Worm (Caenorhabditis elegans): ENCODE data around the gene try-4.

ce11 chrV:20853581-20854161, 7.3 kb downstream of the try-4 start, which contains the start of gene F31D4.5:
- TF ChIP-seq aly-2 (tag; optimal IDR thresholded peaks at IDR 0.05) (no peak), skn-1 (tag; optimal IDR thresholded peaks at IDR 0.05) (no peak), peb-1 (tag; optimal IDR thresholded peaks at IDR 0.05) (no peak), unc-39 (tag; optimal IDR thresholded peaks at IDR 0.05) (no peak), R02D3.7 (tag; optimal IDR thresholded peaks at IDR 0.05) (no peak), ztf-4 (tag; optimal IDR thresholded peaks at IDR 0.05) (no peak), nhr-25 (tag; optimal IDR thresholded peaks at IDR 0.05) (no peak), ztf-11 (tag; optimal IDR thresholded peaks at IDR 0.05) (no peak), lin-39 (tag; optimal IDR thresholded peaks at IDR 0.05) (no peak), sma-9 (GFP tag; optimal IDR thresholded peaks at IDR 0.05) (no peak), sma-9 (tag; optimal IDR thresholded peaks at IDR 0.05) (no peak), nhr-237 (tag; optimal IDR thresholded peaks at IDR 0.05) (no peak), alr-1 (tag; optimal IDR thresholded peaks at IDR 0.05) (no peak), mdl-1 (tag; optimal IDR thresholded peaks at IDR 0.05) (no peak), blmp-1 (tag; optimal IDR thresholded peaks at IDR 0.05; ENCODE audit: insufficient read depth) (no peak)
